Worm (Caenorhabditis elegans) whole organism, mixed stage, embryonic: Measurements from ENCODE around the gene F54D10.5.
A peak's percentile ranks its signal among the peaks of the same experiment; 100 is the strongest.

Experiments used
- M03D4.4 ChIP-seq: sonication (generic microtip); optimal IDR thresholded peaks from 2 replicates; lab custom pipeline; 2017; ENCODE audit warnings: mild to moderate bottlenecking, missing genetic modification characterization, missing compliant biosample characterization
- bed-3 ChIP-seq: fragments of 200-800 bp; sonication (Bioruptor generic); optimal IDR thresholded peaks from 3 replicates; lab custom pipeline; 2018; ENCODE audit warnings: mild to moderate bottlenecking, missing genetic modification characterization, moderate library complexity, missing compliant biosample characterization
- blmp-1 ChIP-seq: fragments of 150-350 bp; optimal IDR thresholded peaks from 2 replicates; lab custom pipeline; 2014; ENCODE audit warnings: missing biosample characterization, missing genetic modification characterization
- ceh-39 ChIP-seq: fragments of 150-350 bp; optimal IDR thresholded peaks from 2 replicates; lab custom pipeline; 2014; ENCODE audit warnings: missing biosample characterization, missing genetic modification characterization
- ceh-43 ChIP-seq: fragments of 200-800 bp; sonication (Bioruptor generic); optimal IDR thresholded peaks from 2 replicates; lab custom pipeline; 2018; ENCODE audit warnings: mild to moderate bottlenecking, missing genetic modification characterization, moderate library complexity, missing compliant biosample characterization
- ceh-83 ChIP-seq: fragments of 200-800 bp; sonication (Bioruptor generic); optimal IDR thresholded peaks from 2 replicates; lab custom pipeline; 2018; ENCODE audit warnings: mild to moderate bottlenecking, missing genetic modification characterization, missing compliant biosample characterization
- cnd-1 ChIP-seq: fragments of 200-800 bp; sonication (Bioruptor generic); optimal IDR thresholded peaks from 2 replicates; lab custom pipeline; 2018; ENCODE audit warnings: mild to moderate bottlenecking, missing genetic modification characterization, missing compliant biosample characterization
- drap-1 ChIP-seq: fragments of 200-800 bp; sonication (Bioruptor generic); optimal IDR thresholded peaks from 3 replicates; lab custom pipeline; 2018; ENCODE audit warnings: mild to moderate bottlenecking, missing genetic modification characterization, missing compliant biosample characterization
- elt-1 ChIP-seq: sonication (generic microtip); optimal IDR thresholded peaks from 2 replicates; lab custom pipeline; 2017; ENCODE audit warnings: missing genetic modification characterization, mild to moderate bottlenecking, missing compliant biosample characterization, antibody characterized with exemption, moderate library complexity, borderline replicate concordance; ENCODE audit not compliant: insufficient read depth
- elt-3 ChIP-seq: fragments of 150-350 bp; optimal IDR thresholded peaks from 2 replicates; lab custom pipeline; 2014; ENCODE audit warnings: missing biosample characterization, missing genetic modification characterization
- flh-1 ChIP-seq: fragments of 200-800 bp; sonication (Bioruptor generic); optimal IDR thresholded peaks from 2 replicates; lab custom pipeline; 2018; ENCODE audit warnings: mild to moderate bottlenecking, missing genetic modification characterization, moderate library complexity, missing compliant biosample characterization
- ham-2 ChIP-seq: fragments of 200-800 bp; sonication (Bioruptor generic); optimal IDR thresholded peaks from 2 replicates; lab custom pipeline; 2018; ENCODE audit warnings: mild to moderate bottlenecking, missing genetic modification characterization, missing compliant biosample characterization
- hlh-1 ChIP-seq: fragments of 150-350 bp; optimal IDR thresholded peaks from 2 replicates; lab custom pipeline; 2014; ENCODE audit warnings: missing biosample characterization, missing genetic modification reagents, missing genetic modification characterization
- lin-32 ChIP-seq: fragments of 200-800 bp; sonication (Bioruptor generic); optimal IDR thresholded peaks from 2 replicates; lab custom pipeline; 2018; ENCODE audit warnings: mild to moderate bottlenecking, missing genetic modification characterization, missing compliant biosample characterization
- mab-5 ChIP-seq: fragments of 150-350 bp; optimal IDR thresholded peaks from 2 replicates; lab custom pipeline; 2014; ENCODE audit warnings: missing biosample characterization, missing genetic modification characterization
- mep-1 ChIP-seq: fragments of 150-350 bp; optimal IDR thresholded peaks from 2 replicates; lab custom pipeline; 2017; ENCODE audit warnings: missing biosample characterization, missing genetic modification reagents, missing genetic modification characterization, inconsistent platforms
- mls-2 ChIP-seq: sonication (generic microtip); optimal IDR thresholded peaks from 2 replicates; lab custom pipeline; 2016; ENCODE audit warnings: mild to moderate bottlenecking, missing genetic modification characterization, moderate library complexity, missing compliant biosample characterization
- nhr-12 ChIP-seq: fragments of 150-350 bp; optimal IDR thresholded peaks from 2 replicates; lab custom pipeline; 2014; ENCODE audit warnings: missing biosample characterization, missing genetic modification characterization
- nhr-237 ChIP-seq: fragments of 150-350 bp; optimal IDR thresholded peaks from 2 replicates; lab custom pipeline; 2014; ENCODE audit warnings: missing biosample characterization, missing genetic modification characterization
- nhr-28 ChIP-seq: fragments of 150-350 bp; optimal IDR thresholded peaks from 2 replicates; lab custom pipeline; 2014; ENCODE audit warnings: missing biosample characterization, missing genetic modification characterization
- nhr-76 ChIP-seq: sonication (generic microtip); optimal IDR thresholded peaks from 2 replicates; lab custom pipeline; 2017; ENCODE audit warnings: missing biosample characterization, missing genetic modification characterization
- pha-4 ChIP-seq: fragments of 150-350 bp; optimal IDR thresholded peaks from 2 replicates; lab custom pipeline; 2018; ENCODE audit warnings: missing biosample characterization, missing genetic modification reagents, missing genetic modification characterization
- sem-2 ChIP-seq: fragments of 200-800 bp; sonication (Bioruptor generic); optimal IDR thresholded peaks from 2 replicates; lab custom pipeline; 2018; ENCODE audit warnings: mild to moderate bottlenecking, missing genetic modification characterization, missing compliant biosample characterization
- snpc-4 ChIP-seq: fragments of 150-350 bp; optimal IDR thresholded peaks from 2 replicates; lab custom pipeline; 2014; ENCODE audit warnings: missing biosample characterization, missing genetic modification characterization
- sptf-1 ChIP-seq: sonication (generic microtip); optimal IDR thresholded peaks from 2 replicates; lab custom pipeline; 2017; ENCODE audit warnings: mild to moderate bottlenecking, missing genetic modification characterization, moderate library complexity, missing compliant biosample characterization
- tbx-8 ChIP-seq: fragments of 200-800 bp; sonication (Bioruptor generic); optimal IDR thresholded peaks from 2 replicates; lab custom pipeline; 2018; ENCODE audit warnings: mild to moderate bottlenecking, missing genetic modification characterization, moderate library complexity, missing compliant biosample characterization
- unc-120 ChIP-seq: sonication (generic microtip); optimal IDR thresholded peaks from 2 replicates; lab custom pipeline; 2017; ENCODE audit warnings: missing genetic modification characterization, missing compliant biosample characterization; ENCODE audit not compliant: poor library complexity, severe bottlenecking
- unc-62 ChIP-seq: fragments of 150-350 bp; optimal IDR thresholded peaks from 2 replicates; lab custom pipeline; 2014; ENCODE audit warnings: missing biosample characterization, missing genetic modification reagents, missing genetic modification characterization
- zip-8 ChIP-seq: fragments of 150-350 bp; optimal IDR thresholded peaks from 2 replicates; lab custom pipeline; 2014; ENCODE audit warnings: missing biosample characterization, missing genetic modification characterization
- ztf-11 ChIP-seq: fragments of 150-350 bp; optimal IDR thresholded peaks from 2 replicates; lab custom pipeline; 2014; ENCODE audit warnings: missing biosample characterization, missing genetic modification characterization

F54D10.5 gene

DNA sequence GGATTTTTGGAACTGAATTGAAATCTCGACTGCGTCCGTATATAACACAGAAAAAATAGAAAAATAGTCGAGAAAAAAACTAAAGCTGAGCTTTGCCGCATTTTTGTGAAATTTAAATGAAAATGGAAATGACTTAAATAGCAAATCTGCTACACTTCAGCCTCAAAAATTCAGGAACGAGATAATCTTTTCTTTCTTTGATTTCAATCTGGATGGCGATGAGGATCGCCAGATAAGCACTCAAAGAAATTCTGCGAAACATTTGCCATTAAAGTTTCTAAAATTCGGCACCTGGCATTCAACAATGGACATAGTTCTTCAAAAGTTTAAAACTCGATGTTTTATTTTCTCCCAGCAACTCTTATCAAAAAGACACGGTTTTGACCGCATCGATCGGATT lies 35.3 kb upstream of the F54D10.5 start, which contains the start of the genes C17A2.7 and C17A2.3:
Gene C17A2.7 (minus strand): TSS at position 101 of the 400 bp plus-strand sequence.
Gene C17A2.3 (plus strand): TSS at position 305 of the 400 bp plus-strand sequence.
- TF ChIP-seq elt-1 (tag; lab: Kevin White, UChicago), result peak; percentile 36
- TF ChIP-seq sptf-1 (tag; lab: Kevin White, UChicago), result no peak

DNA sequence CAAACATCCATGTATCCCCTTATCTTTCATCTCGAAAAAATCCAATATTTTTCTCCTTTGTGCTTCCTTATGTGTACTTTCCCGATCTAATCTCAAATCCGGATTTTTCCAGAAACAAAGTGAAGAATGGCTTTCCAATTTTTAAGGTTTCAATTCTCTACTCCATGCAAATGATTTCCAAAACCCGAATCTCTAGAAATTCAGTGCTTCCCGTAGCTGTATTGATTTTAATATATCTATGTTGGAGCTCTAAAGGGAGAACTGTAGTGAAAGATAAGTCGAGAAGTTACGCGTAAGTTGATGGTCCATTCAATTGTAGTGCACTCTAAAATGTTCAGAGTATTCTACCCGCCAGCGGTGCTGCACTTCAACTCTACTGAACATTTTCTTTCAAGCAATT lies 31.6 kb upstream of the F54D10.5 start, which contains the start of gene C17A2.4:
Gene C17A2.4 (plus strand): TSS at position 301 of the 400 bp plus-strand sequence.
- no peak for TF ChIP-seq unc-120 (tag; lab: Kevin White, UChicago)
- no peak for TF ChIP-seq M03D4.4 (tag; lab: Kevin White, UChicago)
- no peak for TF ChIP-seq ham-2 (GFP tag; lab: Kevin White, UChicago)
- TF ChIP-seq elt-3, result no peak
- no peak for TF ChIP-seq nhr-28 (tag; lab: Kevin White, UChicago)
- TF ChIP-seq bed-3, result no peak
- TF ChIP-seq hlh-1 (tag; lab: Kevin White, UChicago), result no peak
- no peak for TF ChIP-seq flh-1 (GFP tag; lab: Kevin White, UChicago)
- TF ChIP-seq ceh-39 (tag; lab: Kevin White, UChicago), result no peak
- TF ChIP-seq elt-1 (tag; lab: Kevin White, UChicago), result no peak
- TF ChIP-seq cnd-1 (tag; lab: Kevin White, UChicago), result no peak
- no peak for TF ChIP-seq snpc-4
- TF ChIP-seq zip-8 (tag; lab: Kevin White, UChicago), result no peak
- no peak for TF ChIP-seq nhr-237 (tag; lab: Kevin White, UChicago)
- TF ChIP-seq pha-4, result no peak
- no peak for TF ChIP-seq lin-32 (GFP tag; lab: Kevin White, UChicago)
- no peak for TF ChIP-seq mab-5
- TF ChIP-seq, all 35 proteins: peak for 0

DNA sequence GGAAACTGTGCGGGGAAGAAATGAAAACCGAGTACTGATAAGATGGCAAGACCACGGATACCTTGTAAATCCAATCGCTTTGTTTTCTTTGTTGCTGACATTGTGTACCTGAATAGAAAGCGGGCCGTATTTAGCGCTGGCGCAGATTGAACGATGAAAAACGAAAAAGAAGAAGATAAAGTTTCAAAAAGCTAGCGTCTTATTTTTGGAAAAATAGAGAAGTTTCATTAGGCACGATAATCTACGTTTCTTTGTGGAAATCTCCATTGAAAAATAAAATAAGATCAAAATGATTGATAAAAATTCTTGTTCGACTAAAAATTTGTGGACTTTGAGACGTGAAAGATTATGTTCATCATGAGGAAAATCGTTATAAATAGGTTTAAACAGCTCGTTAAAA lies 27.9 kb upstream of the F54D10.5 start, which contains the start of gene oac-4:
Gene oac-4 (minus strand): TSS at position 101 of the 400 bp plus-strand sequence.
- TF ChIP-seq ham-2 (GFP tag; lab: Kevin White, UChicago) (no peak), blmp-1 (tag; lab: Kevin White, UChicago) (no peak), ztf-11 (no peak), flh-1 (GFP tag; lab: Kevin White, UChicago) (no peak), M03D4.4 (tag; lab: Kevin White, UChicago) (no peak), pha-4 (no peak), nhr-76 (tag; lab: Kevin White, UChicago) (no peak), drap-1 (GFP tag; lab: Kevin White, UChicago) (no peak), elt-1 (tag; lab: Kevin White, UChicago) (no peak), unc-120 (tag; lab: Kevin White, UChicago) (no peak), mep-1 (no peak), ceh-43 (no peak), hlh-1 (tag; lab: Kevin White, UChicago) (no peak), nhr-12 (tag; lab: Kevin White, UChicago) (no peak), cnd-1 (tag; lab: Kevin White, UChicago) (no peak), unc-62 (GFP tag; lab: Kevin White, UChicago) (no peak), ceh-39 (tag; lab: Kevin White, UChicago) (no peak), sptf-1 (tag; lab: Kevin White, UChicago) (no peak)

DNA sequence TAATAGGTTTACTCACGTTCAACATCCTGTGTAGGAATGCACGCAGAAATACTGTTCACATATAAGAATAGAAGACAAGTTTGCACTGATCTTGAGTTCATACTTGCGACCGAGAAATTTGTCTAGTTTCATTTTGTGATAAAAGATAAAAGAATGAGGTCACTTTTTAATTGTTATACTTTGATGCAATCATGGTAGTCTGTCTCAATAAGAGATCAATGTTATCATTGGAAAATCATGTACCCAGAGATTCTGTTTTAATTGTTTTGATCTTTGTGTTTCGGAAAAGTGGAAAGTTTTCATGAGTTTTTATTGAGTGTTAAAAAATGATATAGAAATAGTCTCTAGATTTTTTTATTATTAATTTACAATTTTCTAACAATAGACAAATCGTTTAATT lies 24.4 kb upstream of the F54D10.5 start, which contains the start of gene F54D10.9:
Gene F54D10.9 (minus strand): TSS at position 101 of the 400 bp plus-strand sequence.
- no peak for TF ChIP-seq elt-1 (tag; lab: Kevin White, UChicago)
- TF ChIP-seq mls-2 (tag; lab: Kevin White, UChicago), result no peak
- no peak for TF ChIP-seq hlh-1 (tag; lab: Kevin White, UChicago)
- no peak for TF ChIP-seq flh-1 (GFP tag; lab: Kevin White, UChicago)
- no peak for TF ChIP-seq lin-32 (GFP tag; lab: Kevin White, UChicago)
- no peak for TF ChIP-seq mab-5
- TF ChIP-seq cnd-1 (tag; lab: Kevin White, UChicago), result no peak
- no peak for TF ChIP-seq sem-2 (GFP tag; lab: Kevin White, UChicago)
- TF ChIP-seq elt-3, result no peak
- TF ChIP-seq blmp-1 (tag; lab: Kevin White, UChicago), result no peak
- TF ChIP-seq tbx-8 (GFP tag; lab: Kevin White, UChicago), result no peak
- TF ChIP-seq ztf-11, result no peak
- no peak for TF ChIP-seq sptf-1 (tag; lab: Kevin White, UChicago)
- TF ChIP-seq ceh-83 (GFP tag; lab: Kevin White, UChicago), result no peak
- TF ChIP-seq ceh-39 (tag; lab: Kevin White, UChicago), result no peak
